Fruit fly (Drosophila melanogaster) whole organism, wandering third instar larva: Measurements from ENCODE around the gene Lip3.
A peak's percentile ranks its signal among the peaks of the same experiment; 100 is the strongest.

ENCODE experiments used
- Abd-B ChIP-seq: fragments of >200 bp; optimal IDR thresholded peaks from 2 replicates; lab custom pipeline; 2017; ENCODE audit warnings: missing biosample characterization, missing genetic modification characterization
- CG32264 ChIP-seq: fragments of 200-800 bp; sonication (Bioruptor generic); optimal IDR thresholded peaks from 2 replicates; lab custom pipeline; 2016; ENCODE audit warnings: missing biosample characterization, missing genetic modification characterization
- CG9705 ChIP-seq: fragments of 200-800 bp; sonication (Bioruptor generic); optimal IDR thresholded peaks from 2 replicates; lab custom pipeline; 2018; ENCODE audit warnings: missing biosample characterization, mild to moderate bottlenecking, missing genetic modification characterization
- Dfd ChIP-seq: fragments of >200 bp; optimal IDR thresholded peaks from 2 replicates; lab custom pipeline; 2017; ENCODE audit warnings: missing biosample characterization, missing genetic modification characterization
- Dif ChIP-seq: fragments of 200-275, 200-300 bp; sonication (Bioruptor generic); optimal IDR thresholded peaks from 2 replicates; lab custom pipeline; 2018; ENCODE audit warnings: missing biosample characterization, missing genetic modification characterization; ENCODE audit not compliant: partially characterized antibody
- GATAd ChIP-seq: sonication (Bioruptor generic); optimal IDR thresholded peaks from 2 replicates; lab custom pipeline; 2016; ENCODE audit warnings: missing biosample characterization, missing genetic modification characterization
- HLH106 ChIP-seq: fragments of 200-800 bp; optimal IDR thresholded peaks from 3 replicates; lab custom pipeline; 2019; ENCODE audit warnings: missing biosample characterization, mild to moderate bottlenecking, missing genetic modification characterization, moderate library complexity
- Hnf4 ChIP-seq: fragments of 200-800 bp; sonication (Bioruptor generic); optimal IDR thresholded peaks from 2 replicates; lab custom pipeline; 2016; ENCODE audit warnings: missing biosample characterization, mild to moderate bottlenecking, missing genetic modification characterization
- Hr78 ChIP-seq: fragments of >200 bp; optimal IDR thresholded peaks from 2 replicates; lab custom pipeline; 2017; ENCODE audit warnings: missing biosample characterization, missing genetic modification characterization
- Hr83 ChIP-seq: fragments of 200-300 bp; sonication (Bioruptor generic); optimal IDR thresholded peaks from 2 replicates; lab custom pipeline; 2016; ENCODE audit warnings: missing biosample characterization, mild to moderate bottlenecking, missing genetic modification characterization, moderate library complexity; ENCODE audit not compliant: poor library complexity, severe bottlenecking
- Jra ChIP-seq: sonication (Bioruptor generic); optimal IDR thresholded peaks from 2 replicates; lab custom pipeline; 2016; ENCODE audit warnings: missing biosample characterization, missing genetic modification characterization
- Mio ChIP-seq: sonication (Bioruptor generic); optimal IDR thresholded peaks from 2 replicates; lab custom pipeline; 2016; ENCODE audit warnings: missing biosample characterization, missing genetic modification characterization
- Myc ChIP-seq: fragments of >200 bp; optimal IDR thresholded peaks from 2 replicates; lab custom pipeline; 2017
- N ChIP-seq: fragments of >200 bp; optimal IDR thresholded peaks from 2 replicates; lab custom pipeline; 2018; ENCODE audit warnings: missing biosample characterization, missing external identifiers, missing genetic modification characterization
- OdsH ChIP-seq: fragments of 200-800 bp; sonication (Bioruptor generic); optimal IDR thresholded peaks from 2 replicates; lab custom pipeline; 2016; ENCODE audit warnings: missing biosample characterization, mild to moderate bottlenecking, missing genetic modification characterization
- Rel ChIP-seq, 2 experiments: fragments of 200-800 bp; sonication (Bioruptor generic) in 1 of 2; optimal IDR thresholded peaks; 2 replicates in 1 of 2; 3 replicates in 1 of 2; lab custom pipeline; 2016 to 2019; ENCODE audit warnings: mild to moderate bottlenecking in 2 of 2, missing biosample characterization in 2 of 2, missing genetic modification characterization in 2 of 2, moderate library complexity in 1 of 2
- Sp1 ChIP-seq: fragments of 200-800 bp; sonication (Bioruptor generic); optimal IDR thresholded peaks from 3 replicates; lab custom pipeline; 2019; ENCODE audit warnings: missing biosample characterization, mild to moderate bottlenecking, missing genetic modification characterization, moderate library complexity
- Vsx2 ChIP-seq: fragments of 200-300, 225-300 bp; sonication (Bioruptor generic); optimal IDR thresholded peaks from 2 replicates; lab custom pipeline; 2018; ENCODE audit warnings: missing biosample characterization, missing genetic modification characterization; ENCODE audit not compliant: partially characterized antibody
- br ChIP-seq: fragments of 200-800 bp; sonication (Bioruptor generic); optimal IDR thresholded peaks from 2 replicates; lab custom pipeline; 2016; ENCODE audit warnings: missing biosample characterization, missing genetic modification characterization
- brk ChIP-seq: fragments of 200-800 bp; sonication (Bioruptor generic); optimal IDR thresholded peaks from 2 replicates; lab custom pipeline; 2016; ENCODE audit warnings: missing biosample characterization, mild to moderate bottlenecking, missing genetic modification characterization
- dl ChIP-seq, 2 experiments: fragments of 175-275, 200-275 bp in 1 of 2; fragments of 200-275 bp in 1 of 2; sonication (Bioruptor generic); optimal IDR thresholded peaks; lab custom pipeline; 2018; ENCODE audit warnings: mild to moderate bottlenecking in 2 of 2, missing biosample characterization in 2 of 2, missing genetic modification characterization in 2 of 2, moderate library complexity in 2 of 2; ENCODE audit not compliant: partially characterized antibody in 2 of 2, insufficient read depth in 1 of 2
- dmrt93B ChIP-seq: fragments of 200-800 bp; sonication (Bioruptor generic); optimal IDR thresholded peaks from 2 replicates; lab custom pipeline; 2018; ENCODE audit warnings: missing biosample characterization, mild to moderate bottlenecking, missing genetic modification characterization
- dsf ChIP-seq: sonication (Bioruptor generic); optimal IDR thresholded peaks from 2 replicates; lab custom pipeline; 2016; ENCODE audit warnings: missing biosample characterization, missing genetic modification characterization, borderline replicate concordance
- ey ChIP-seq: fragments of 200-800 bp; sonication (Bioruptor generic); optimal IDR thresholded peaks from 2 replicates; lab custom pipeline; 2016; ENCODE audit warnings: missing biosample characterization, missing genetic modification characterization
- foxo ChIP-seq, 2 experiments: fragments of 200-800 bp; sonication (Bioruptor generic); optimal IDR thresholded peaks; 2 replicates in 1 of 2; 3 replicates in 1 of 2; lab custom pipeline; 2016 to 2017; ENCODE audit warnings: missing biosample characterization in 2 of 2, missing genetic modification characterization in 2 of 2
- fru ChIP-seq: fragments of 200-800 bp; sonication (Bioruptor generic); optimal IDR thresholded peaks from 3 replicates; lab custom pipeline; 2016; ENCODE audit warnings: missing biosample characterization, mild to moderate bottlenecking, missing genetic modification characterization
- h ChIP-seq: fragments of 200-800 bp; sonication (Bioruptor generic); optimal IDR thresholded peaks from 3 replicates; lab custom pipeline; 2016; ENCODE audit warnings: missing biosample characterization, mild to moderate bottlenecking, missing genetic modification characterization
- jim ChIP-seq: fragments of 175-275, 200-325 bp; sonication (Bioruptor generic); optimal IDR thresholded peaks from 2 replicates; lab custom pipeline; 2016; ENCODE audit warnings: missing biosample characterization, mild to moderate bottlenecking, missing genetic modification characterization
- lola ChIP-seq: fragments of >200 bp; optimal IDR thresholded peaks from 2 replicates; lab custom pipeline; 2017; ENCODE audit warnings: missing biosample characterization, missing genetic modification characterization
- pan ChIP-seq: fragments of >200 bp; optimal IDR thresholded peaks from 2 replicates; lab custom pipeline; 2017
- psq ChIP-seq: fragments of 200-800 bp; sonication (Bioruptor generic); optimal IDR thresholded peaks from 3 replicates; lab custom pipeline; 2017; ENCODE audit warnings: missing biosample characterization, mild to moderate bottlenecking, missing genetic modification characterization, moderate library complexity
- rgr ChIP-seq: fragments of 200-800 bp; sonication (Bioruptor generic); optimal IDR thresholded peaks from 3 replicates; lab custom pipeline; 2016; ENCODE audit warnings: missing biosample characterization, mild to moderate bottlenecking, missing genetic modification characterization
- sage ChIP-seq: fragments of 200-800 bp; sonication (Bioruptor generic); optimal IDR thresholded peaks from 2 replicates; lab custom pipeline; 2016; ENCODE audit warnings: missing biosample characterization, mild to moderate bottlenecking, missing genetic modification characterization
- sv ChIP-seq: fragments of 200-800 bp; sonication (Bioruptor generic); optimal IDR thresholded peaks from 3 replicates; lab custom pipeline; 2016; ENCODE audit warnings: missing biosample characterization, missing genetic modification characterization
- tai ChIP-seq: sonication (Bioruptor generic); optimal IDR thresholded peaks from 2 replicates; lab custom pipeline; 2016; ENCODE audit warnings: missing biosample characterization, missing genetic modification characterization
- woc ChIP-seq: sonication (Bioruptor generic); optimal IDR thresholded peaks from 2 replicates; lab custom pipeline; 2016; ENCODE audit warnings: missing biosample characterization, mild to moderate bottlenecking, missing genetic modification characterization

The Lip3 gene

DNA sequence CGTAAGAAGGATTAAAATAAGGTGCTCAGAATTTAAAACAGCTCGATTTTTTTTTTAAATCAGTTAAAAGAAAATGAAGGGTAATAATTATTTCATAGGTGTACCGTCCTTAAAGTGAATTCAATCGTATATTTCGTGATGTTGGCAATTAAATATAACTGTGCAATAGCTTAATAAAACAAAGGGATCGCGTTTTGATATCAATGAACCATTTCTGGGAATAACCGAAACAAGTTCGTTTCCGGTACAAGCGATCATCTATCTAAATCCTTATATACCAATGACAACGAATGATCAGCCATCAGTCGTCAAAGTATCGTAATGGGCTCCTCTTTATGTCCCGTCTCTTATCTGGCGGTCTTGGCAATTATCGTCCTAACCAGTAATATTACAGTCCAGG, 2.4 kb downstream of the Lip3 start, which contains the start of gene CheA87a:
TSS of gene CheA87a (plus strand) at position 301 of the 400 bp plus-strand sequence.
- no peak for TF ChIP-seq foxo (GFP tag; optimal IDR thresholded peaks at IDR 0.05; lab: Kevin White, UChicago)
- TF ChIP-seq, all 38 proteins: peak for 0

DNA sequence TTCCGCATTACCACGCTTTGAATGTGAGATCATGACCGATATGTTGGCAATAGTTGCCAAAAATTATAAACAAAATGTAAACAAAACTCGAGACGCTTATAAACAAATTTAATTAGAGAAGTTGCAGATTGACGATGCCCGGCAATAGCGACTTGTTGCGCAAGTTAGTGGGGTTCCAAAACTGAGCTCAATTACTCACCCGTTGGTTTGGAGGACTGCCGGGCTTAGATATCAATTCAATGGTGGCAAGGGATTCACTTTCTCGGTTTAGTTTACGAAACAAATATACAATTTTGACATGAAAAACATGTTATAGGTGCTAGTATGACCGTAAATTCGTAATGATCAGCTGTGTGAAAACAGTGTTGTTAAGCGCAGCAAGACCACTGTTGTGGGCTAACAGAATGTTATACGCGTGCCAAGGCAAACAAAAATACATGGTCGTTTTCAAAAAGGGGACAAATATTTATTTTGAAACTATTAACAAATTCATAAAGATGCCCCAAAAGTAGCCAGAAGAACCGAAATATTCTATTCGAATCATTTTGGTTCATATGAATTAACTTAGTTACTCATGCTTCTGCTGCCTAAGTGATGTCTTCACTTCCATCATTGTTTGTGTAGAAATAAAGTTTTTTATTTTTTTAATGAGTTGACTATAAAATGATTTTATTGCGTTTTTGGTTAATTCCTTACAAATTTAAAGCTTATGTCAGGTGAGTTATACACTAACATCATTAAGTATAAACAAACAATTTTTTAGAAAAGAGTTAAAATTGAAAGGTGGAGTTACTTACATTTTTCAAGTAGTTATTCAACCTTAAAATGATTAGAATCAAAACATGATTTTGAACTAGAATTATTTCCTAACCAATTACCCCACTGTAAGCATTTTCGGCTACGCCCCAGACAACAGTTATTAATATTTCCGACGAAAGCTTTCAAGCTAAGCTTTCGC, 4.9 kb downstream of the Lip3 start, which contains the start of gene Elp6:
TSS of gene Elp6 (minus strand) at position 350 of the 958 bp plus-strand sequence.
- peak; percentile 77 for TF ChIP-seq HLH106 (tag; lab: Kevin White, UChicago)
- peak; percentile 78 for TF ChIP-seq ey
- TF ChIP-seq Myc (lab: Kevin White, UChicago), result no peak
- TF ChIP-seq CG32264 (GFP tag; lab: Kevin White, UChicago), result peak; percentile 32
- peak; percentile 71 for TF ChIP-seq Hnf4 (GFP tag; lab: Kevin White, UChicago)
- peak; percentile 79 for TF ChIP-seq rgr (GFP tag; lab: Kevin White, UChicago)
- TF ChIP-seq sage (GFP tag; lab: Kevin White, UChicago), result peak; percentile 24
- no peak for TF ChIP-seq Vsx2
- TF ChIP-seq N (GFP tag; lab: Kevin White, UChicago), result no peak
- TF ChIP-seq dmrt93B (GFP tag; lab: Kevin White, UChicago), result peak; percentile 82
- peak; percentile 62 for TF ChIP-seq GATAd (GFP tag; lab: Kevin White, UChicago)
- no peak for TF ChIP-seq pan (lab: Kevin White, UChicago)
- TF ChIP-seq dl (GFP tag; optimal IDR thresholded peaks at IDR 0.05; lab: Kevin White, UChicago; ENCODE audit: insufficient read depth in 1 of 2, partially characterized antibody in 2 of 2), result no peak
- peak; percentile 73 for TF ChIP-seq dsf (GFP tag; lab: Kevin White, UChicago)
- no peak for TF ChIP-seq Dfd
- TF ChIP-seq OdsH (GFP tag; lab: Kevin White, UChicago), result peak; percentile 79
- peak; percentile 72 for TF ChIP-seq woc (GFP tag; lab: Kevin White, UChicago)
- TF ChIP-seq Mio (GFP tag; lab: Kevin White, UChicago), result no peak
- peak; percentile 54 for TF ChIP-seq sv (GFP tag; lab: Kevin White, UChicago)
- no peak for TF ChIP-seq jim
- TF ChIP-seq lola (GFP tag; lab: Kevin White, UChicago), result no peak
- no peak for TF ChIP-seq Abd-B (GFP tag; lab: Kevin White, UChicago)
- peak; percentile 80 for TF ChIP-seq h (GFP tag; lab: Kevin White, UChicago)
- peak; percentile 85 for TF ChIP-seq tai (GFP tag; lab: Kevin White, UChicago)
- peak in 1 of 2 experiments; percentile 88 for TF ChIP-seq foxo (GFP tag; optimal IDR thresholded peaks at IDR 0.05; lab: Kevin White, UChicago)
- TF ChIP-seq fru (GFP tag; lab: Kevin White, UChicago), result peak; percentile 82
- no peak for TF ChIP-seq Hr78 (GFP tag; lab: Kevin White, UChicago)
- TF ChIP-seq Dif (GFP tag; lab: Kevin White, UChicago), result no peak
- peak; percentile 79 for TF ChIP-seq Sp1 (GFP tag; lab: Kevin White, UChicago)
- TF ChIP-seq Jra (GFP tag; lab: Kevin White, UChicago), result peak; percentile 80
- peak; percentile 64 for TF ChIP-seq CG9705 (GFP tag; lab: Kevin White, UChicago)
- TF ChIP-seq psq (GFP tag; lab: Kevin White, UChicago), result peak; percentile 77
- peak; percentile 68 for TF ChIP-seq brk (GFP tag; lab: Kevin White, UChicago)
- TF ChIP-seq Rel (GFP tag; optimal IDR thresholded peaks at IDR 0.05; lab: Kevin White, UChicago), result no peak
- TF ChIP-seq Rel (tag; optimal IDR thresholded peaks at IDR 0.05; lab: Kevin White, UChicago), result no peak
- no peak for TF ChIP-seq Hr83
- TF ChIP-seq br, result peak; percentile 69
